Worm (Caenorhabditis elegans) whole organism, L4 larva: Measurements from ENCODE around the gene npr-13.

Source experiments
- F26F4.8 ChIP-seq: fragments of 200-800 bp; sonication (Bioruptor generic); conservative IDR thresholded peaks from 2 replicates; pipeline ENCODE4 v1.3.6; 2022; ENCODE audit warnings: missing genetic modification characterization, missing compliant biosample characterization
- T26A8.4 ChIP-seq: fragments of 200-800 bp; sonication (Bioruptor generic); IDR thresholded peaks from 2 replicates; pipeline ENCODE4 v1.3.6; 2022; ENCODE audit warnings: missing genetic modification characterization, missing compliant biosample characterization
- Y105C5A.15 ChIP-seq: fragments of 200-800 bp; sonication (Bioruptor generic); IDR thresholded peaks from 2 replicates; pipeline ENCODE4 v1.3.6; 2022; ENCODE audit warnings: missing genetic modification characterization, missing compliant biosample characterization
- aha-1 ChIP-seq: fragments of 150-350 bp; peaks from one replicate; lab custom pipeline; 2014; ENCODE audit warnings: missing biosample characterization, missing genetic modification characterization
- aly-2 ChIP-seq: sonication (generic microtip); optimal IDR thresholded peaks from 2 replicates; lab custom pipeline; 2018; ENCODE audit warnings: missing biosample characterization, missing genetic modification characterization
- ama-1 ChIP-seq: fragments of 150-350 bp; optimal IDR thresholded peaks from 2 replicates; lab custom pipeline; 2014; ENCODE audit warnings: inconsistent platforms, mixed read lengths
- attf-4 ChIP-seq: sonication (generic microtip); optimal IDR thresholded peaks from 3 replicates; lab custom pipeline; 2017; ENCODE audit warnings: missing biosample characterization, missing genetic modification characterization
- ceh-20 ChIP-seq: fragments of 200-800 bp; sonication (Bioruptor generic); IDR thresholded peaks from 2 replicates; pipeline ENCODE4 v1.3.6; 2022; ENCODE audit warnings: missing genetic modification reagents, missing genetic modification characterization, missing compliant biosample characterization
- ceh-28 ChIP-seq: fragments of 150-350 bp; optimal IDR thresholded peaks from 2 replicates; lab custom pipeline; 2014; ENCODE audit warnings: missing biosample characterization, missing genetic modification reagents, missing genetic modification characterization
- ceh-62 ChIP-seq: sonication (generic microtip); optimal IDR thresholded peaks from 2 replicates; lab custom pipeline; 2017; ENCODE audit warnings: missing biosample characterization, missing genetic modification characterization
- ceh-82 ChIP-seq: sonication (generic microtip); optimal IDR thresholded peaks from 2 replicates; lab custom pipeline; 2017; ENCODE audit warnings: missing biosample characterization, missing genetic modification characterization
- daf-12 ChIP-seq: fragments of 150-350 bp; optimal IDR thresholded peaks from 2 replicates; lab custom pipeline; 2014; ENCODE audit warnings: missing biosample characterization, missing genetic modification reagents, missing genetic modification characterization
- daf-16 ChIP-seq, 3 experiments: sonication (generic microtip); optimal IDR thresholded peaks; 2 replicates each; lab custom pipeline; 2016 to 2017; ENCODE audit warnings: missing genetic modification characterization in 3 of 3, missing genetic modification reagents in 3 of 3, mild to moderate bottlenecking in 2 of 3, missing compliant biosample characterization in 2 of 3, missing biosample characterization in 1 of 3, moderate library complexity in 1 of 3
- dmd-6 ChIP-seq: fragments of 200-800 bp; sonication (Bioruptor generic); IDR thresholded peaks from 2 replicates; pipeline ENCODE4 v1.3.6; 2022; ENCODE audit warnings: missing genetic modification reagents, missing genetic modification characterization, missing compliant biosample characterization
- dmd-8 ChIP-seq: fragments of 200-800 bp; sonication (Bioruptor generic); IDR thresholded peaks from 2 replicates; pipeline ENCODE4 v1.3.6; 2022; ENCODE audit warnings: missing genetic modification characterization, missing compliant biosample characterization
- dpl-1 ChIP-seq: fragments of 150-350 bp; optimal IDR thresholded peaks from 2 replicates; lab custom pipeline; 2014; ENCODE audit warnings: missing biosample characterization, missing genetic modification reagents, missing genetic modification characterization
- egl-27 ChIP-seq: sonication (generic microtip); optimal IDR thresholded peaks from 3 replicates; lab custom pipeline; 2017; ENCODE audit warnings: missing biosample characterization, missing genetic modification reagents, missing genetic modification characterization
- fos-1 ChIP-seq: fragments of 150-350 bp; optimal IDR thresholded peaks from 2 replicates; lab custom pipeline; 2014; ENCODE audit warnings: missing biosample characterization, missing genetic modification characterization
- gei-8 ChIP-seq: fragments of 200-800 bp; sonication (Bioruptor generic); optimal IDR thresholded peaks from 2 replicates; lab custom pipeline; 2018; ENCODE audit warnings: mild to moderate bottlenecking, missing genetic modification characterization, missing compliant biosample characterization
- jun-1 ChIP-seq: fragments of 150-350 bp; optimal IDR thresholded peaks from 2 replicates; lab custom pipeline; 2014; ENCODE audit warnings: missing biosample characterization, missing genetic modification reagents, missing genetic modification characterization
- lim-7 ChIP-seq: fragments of 200-800 bp; sonication (Bioruptor generic); IDR thresholded peaks from 2 replicates; pipeline ENCODE4 v1.3.6; 2022; ENCODE audit warnings: missing genetic modification characterization, missing compliant biosample characterization
- lin-1 ChIP-seq: fragments of 200-800 bp; sonication (Bioruptor generic); IDR thresholded peaks from 2 replicates; pipeline ENCODE4 v1.3.6; 2022; ENCODE audit warnings: missing genetic modification reagents, missing genetic modification characterization, missing compliant biosample characterization
- lin-13 ChIP-seq: fragments of 150-350 bp; optimal IDR thresholded peaks from 2 replicates; lab custom pipeline; 2014; ENCODE audit warnings: missing biosample characterization, missing genetic modification reagents, missing genetic modification characterization
- lin-29 ChIP-seq: fragments of 200-800 bp; sonication (Bioruptor generic); IDR thresholded peaks from 2 replicates; pipeline ENCODE4 v1.3.6; 2022; ENCODE audit warnings: missing genetic modification reagents, missing genetic modification characterization, missing compliant biosample characterization
- lin-39 ChIP-seq: fragments of 150-350 bp; optimal IDR thresholded peaks from 2 replicates; lab custom pipeline; 2014; ENCODE audit warnings: missing biosample characterization, missing genetic modification reagents, missing genetic modification characterization
- lir-3 ChIP-seq: sonication (generic microtip); optimal IDR thresholded peaks from 2 replicates; lab custom pipeline; 2016; ENCODE audit warnings: mild to moderate bottlenecking, missing genetic modification characterization, missing compliant biosample characterization
- lsy-2 ChIP-seq, 2 experiments: fragments of 150-350 bp in 1 of 2; sonication (generic microtip) in 1 of 2; optimal IDR thresholded peaks; 2 replicates each; lab custom pipeline; 2014 to 2017; ENCODE audit warnings: missing biosample characterization in 2 of 2, missing genetic modification characterization in 2 of 2
- madf-9 ChIP-seq: fragments of 200-800 bp; sonication (Bioruptor generic); conservative IDR thresholded peaks from 2 replicates; pipeline ENCODE4 v1.3.6; 2022; ENCODE audit warnings: missing genetic modification reagents, missing genetic modification characterization, missing compliant biosample characterization
- mdl-1 ChIP-seq, 2 experiments: fragments of 150-350 bp in 1 of 2; sonication (generic microtip) in 1 of 2; optimal IDR thresholded peaks; 2 replicates each; lab custom pipeline; 2014 to 2017; ENCODE audit warnings: missing biosample characterization in 2 of 2, missing genetic modification characterization in 2 of 2
- mdt-29 ChIP-seq: fragments of 200-800 bp; sonication (Bioruptor generic); IDR thresholded peaks from 2 replicates; pipeline ENCODE4 v1.3.6; 2022; ENCODE audit warnings: missing genetic modification reagents, missing genetic modification characterization, missing compliant biosample characterization
- mep-1 ChIP-seq: fragments of 150-350 bp; sonication (generic microtip); optimal IDR thresholded peaks from 3 replicates; lab custom pipeline; 2014; ENCODE audit warnings: missing biosample characterization, missing genetic modification characterization
- mxl-2 ChIP-seq: fragments of 200-800 bp; sonication (Bioruptor generic); conservative IDR thresholded peaks from 2 replicates; pipeline ENCODE4 v1.3.6; 2022; ENCODE audit warnings: missing genetic modification reagents, missing genetic modification characterization, missing compliant biosample characterization
- nhr-10 ChIP-seq: fragments of 150-350 bp; optimal IDR thresholded peaks from 2 replicates; lab custom pipeline; 2014; ENCODE audit warnings: missing biosample characterization, missing genetic modification characterization
- nhr-11 ChIP-seq: fragments of 150-350 bp; optimal IDR thresholded peaks from 2 replicates; lab custom pipeline; 2014; ENCODE audit warnings: missing biosample characterization, missing genetic modification characterization
- nhr-237 ChIP-seq: sonication (generic microtip); optimal IDR thresholded peaks from 2 replicates; lab custom pipeline; 2017; ENCODE audit warnings: missing biosample characterization, missing genetic modification characterization
- nhr-28 ChIP-seq: fragments of 150-350 bp; optimal IDR thresholded peaks from 2 replicates; lab custom pipeline; 2014; ENCODE audit warnings: missing biosample characterization, missing genetic modification characterization
- nhr-41 ChIP-seq: fragments of 200-800 bp; sonication (Bioruptor generic); IDR thresholded peaks from 2 replicates; pipeline ENCODE4 v1.3.6; 2022; ENCODE audit warnings: missing genetic modification reagents, missing genetic modification characterization, missing compliant biosample characterization
- nhr-42 ChIP-seq: fragments of 200-800 bp; sonication (Bioruptor generic); IDR thresholded peaks from 2 replicates; pipeline ENCODE4 v1.3.6; 2022; ENCODE audit warnings: missing genetic modification characterization, missing compliant biosample characterization
- pha-4 ChIP-seq, 2 experiments: fragments of 150-350 bp in 1 of 2; fragments of 200-800 bp in 1 of 2; sonication (Bioruptor generic) in 1 of 2; IDR thresholded peaks in 1 of 2; optimal IDR thresholded peaks in 1 of 2; 2 replicates each; pipeline versions ENCODE4 v1.3.6 to Lab custom; 2014 to 2022; ENCODE audit warnings: missing genetic modification characterization in 2 of 2, missing genetic modification reagents in 2 of 2, missing biosample characterization in 1 of 2, missing compliant biosample characterization in 1 of 2
- rbr-2 ChIP-seq: sonication (generic microtip); optimal IDR thresholded peaks from 2 replicates; lab custom pipeline; 2016; ENCODE audit warnings: missing genotype, missing genetic modification characterization, missing compliant biosample characterization
- sdz-12 ChIP-seq: fragments of 200-800 bp; sonication (Bioruptor generic); optimal IDR thresholded peaks from 2 replicates; lab custom pipeline; 2018; ENCODE audit warnings: mild to moderate bottlenecking, missing genetic modification characterization, missing compliant biosample characterization
- set-16 ChIP-seq: fragments of 200-800 bp; sonication (Bioruptor generic); IDR thresholded peaks from 2 replicates; pipeline ENCODE4 v1.3.6; 2022; ENCODE audit warnings: missing genetic modification reagents, missing genetic modification characterization, missing compliant biosample characterization
- skn-1 ChIP-seq: fragments of 150-350 bp; optimal IDR thresholded peaks from 2 replicates; lab custom pipeline; 2014; ENCODE audit warnings: missing biosample characterization, missing genetic modification characterization
- snpc-4 ChIP-seq: fragments of 150-350 bp; optimal IDR thresholded peaks from 2 replicates; lab custom pipeline; 2014; ENCODE audit warnings: missing biosample characterization, missing genetic modification characterization
- spr-1 ChIP-seq: sonication (generic microtip); optimal IDR thresholded peaks from 2 replicates; lab custom pipeline; 2016; ENCODE audit warnings: mild to moderate bottlenecking, missing genetic modification characterization, missing compliant biosample characterization
- tag-97 ChIP-seq: fragments of 200-800 bp; sonication (Bioruptor generic); IDR thresholded peaks from 2 replicates; pipeline ENCODE4 v1.3.6; 2022; ENCODE audit warnings: missing genetic modification characterization, missing compliant biosample characterization
- unc-130 ChIP-seq: sonication (generic microtip); optimal IDR thresholded peaks from 2 replicates; lab custom pipeline; 2016; ENCODE audit warnings: missing genetic modification reagents, missing genetic modification characterization, missing compliant biosample characterization
- unc-39 ChIP-seq: sonication (generic microtip); optimal IDR thresholded peaks from 2 replicates; lab custom pipeline; 2017; ENCODE audit warnings: missing biosample characterization, missing genetic modification characterization
- unc-62 ChIP-seq, 3 experiments: fragments of 150-350 bp in 1 of 3; sonication (generic microtip); optimal IDR thresholded peaks in 2 of 3; peaks in 1 of 3; 1 replicate in 1 of 3; 2 replicates in 2 of 3; lab custom pipeline; 2014 to 2017; ENCODE audit warnings: missing biosample characterization in 3 of 3, missing genetic modification characterization in 3 of 3, missing genetic modification reagents in 3 of 3, missing genotype in 1 of 3
- zag-1 ChIP-seq: fragments of 150-350 bp; optimal IDR thresholded peaks from 2 replicates; lab custom pipeline; 2014; ENCODE audit warnings: missing biosample characterization, missing genetic modification characterization
- zfp-3 ChIP-seq: fragments of 200-800 bp; sonication (Bioruptor generic); conservative IDR thresholded peaks from 2 replicates; pipeline ENCODE4 v1.3.6; 2022; ENCODE audit warnings: missing genetic modification reagents, missing genetic modification characterization, missing compliant biosample characterization
- zip-2 ChIP-seq: fragments of 150-350 bp; optimal IDR thresholded peaks from 2 replicates; lab custom pipeline; 2014; ENCODE audit warnings: missing biosample characterization, missing genetic modification characterization

npr-13 gene

DNA sequence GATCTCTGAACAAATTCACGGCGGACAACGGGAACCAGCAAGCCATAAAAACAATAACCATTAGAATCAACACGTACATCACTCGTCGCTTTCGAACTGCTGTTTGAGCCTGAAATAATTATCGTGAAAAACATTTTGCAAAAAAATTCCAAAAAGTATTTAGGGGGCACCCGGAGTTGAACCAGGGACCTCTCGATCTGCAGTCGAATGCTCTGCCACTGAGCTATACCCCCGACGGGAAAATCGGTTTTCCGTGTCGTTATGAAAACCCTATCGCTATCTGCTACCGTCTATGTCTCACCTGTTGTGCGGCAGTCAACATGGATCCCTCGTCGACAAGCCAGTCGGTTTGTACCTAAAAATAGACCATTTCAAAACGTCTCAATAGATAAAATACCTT lies 2.8 kb downstream of the npr-13 start (continued):
- TF ChIP-seq nhr-237 (tag; lab: Kevin White, UChicago) (no peak), mxl-2 (0 out of 2 replicates have a peak, but pooled peaks have one; percentile 32), aha-1 (tag; lab: Kevin White, UChicago) (no peak), egl-27 (tag; lab: Kevin White, UChicago) (no peak), aly-2 (tag; lab: Kevin White, UChicago) (no peak), lin-39 (tag; lab: Kevin White, UChicago) (no peak), nhr-28 (tag; lab: Kevin White, UChicago) (peak; percentile 8), zfp-3 (GFP tag; lab: Robert Waterston, UW) (no peak), attf-4 (tag; lab: Kevin White, UChicago) (no peak), rbr-2 (tag; lab: Kevin White, UChicago) (peak; percentile 31), lsy-2 (tag; optimal IDR thresholded peaks at IDR 0.05; lab: Kevin White, UChicago) (no peak), lim-7 (GFP tag; lab: Robert Waterston, UW) (peak; percentile 61), nhr-42 (GFP tag; lab: Robert Waterston, UW) (no peak), dpl-1 (GFP tag; lab: Kevin White, UChicago) (no peak), mdt-29 (GFP tag; lab: Robert Waterston, UW) (no peak), zag-1 (tag; lab: Kevin White, UChicago) (no peak), nhr-11 (no peak), fos-1 (tag; lab: Kevin White, UChicago) (no peak), pha-4 (GFP tag; IDR thresholded peaks at IDR 0.05; lab: Robert Waterston, UW) (peak; percentile 71; the same call in 1 of the 2 replicates), pha-4 (tag; optimal IDR thresholded peaks at IDR 0.05; lab: Kevin White, UChicago) (no peak), jun-1 (tag; lab: Kevin White, UChicago) (no peak), ceh-62 (tag; lab: Kevin White, UChicago) (no peak), F26F4.8 (no peak; the same call in 1 of the 2 replicates), ceh-20 (GFP tag; lab: Robert Waterston, UW) (0 out of 2 replicates have a peak, but pooled peaks have one; percentile 58), nhr-41 (GFP tag; lab: Robert Waterston, UW) (no peak), ama-1 (lab: Kevin White, UChicago) (no peak), mep-1 (tag; lab: Kevin White, UChicago) (no peak), ceh-28 (no peak), zip-2 (tag; lab: Kevin White, UChicago) (no peak), ceh-82 (no peak), daf-12 (no peak), daf-16 (GFP tag; optimal IDR thresholded peaks at IDR 0.05; lab: Kevin White, UChicago) (peak in 1 of 2 experiments; percentile 37), daf-16 (tag; optimal IDR thresholded peaks at IDR 0.05; lab: Kevin White, UChicago) (peak; percentile 66), tag-97 (GFP tag; lab: Robert Waterston, UW) (no peak), gei-8 (peak; percentile 3), T26A8.4 (GFP tag; lab: Robert Waterston, UW) (no peak), snpc-4 (tag; lab: Kevin White, UChicago) (peak; percentile 28), lin-1 (GFP tag; lab: Robert Waterston, UW) (peak; percentile 48; the same call in 1 of the 2 replicates), dmd-8 (GFP tag; lab: Robert Waterston, UW) (peak; percentile 78; the same call in 1 of the 2 replicates), spr-1 (no peak), skn-1 (no peak), set-16 (no peak; the same call in 1 of the 2 replicates), dmd-6 (GFP tag; lab: Robert Waterston, UW) (no peak; the same call in 1 of the 2 replicates), unc-62 (GFP tag; optimal IDR thresholded peaks at IDR 0.05 in 1 of 2; lab: Kevin White, UChicago) (no peak), unc-62 (tag; optimal IDR thresholded peaks at IDR 0.05; lab: Kevin White, UChicago) (no peak), sdz-12 (no peak), lir-3 (no peak), nhr-10 (tag; lab: Kevin White, UChicago) (no peak), Y105C5A.15 (GFP tag; lab: Robert Waterston, UW) (no peak), madf-9 (0 out of 2 replicates have a peak, but pooled peaks have one; percentile 29), unc-130 (GFP tag; lab: Kevin White, UChicago) (no peak), lin-13 (GFP tag; lab: Kevin White, UChicago) (no peak), mdl-1 (tag; optimal IDR thresholded peaks at IDR 0.05; lab: Kevin White, UChicago) (no peak), lin-29 (GFP tag; lab: Robert Waterston, UW) (peak; percentile 48; the same call in 1 of the 2 replicates), unc-39 (no peak)
